Fruit fly (Drosophila melanogaster) whole organism, embryonic: ENCODE results near the gene red.
A peak's percentile ranks its signal among the peaks of the same experiment; 100 is the strongest.

Experiments used
- Adf1 ChIP-seq: fragments of 200-800 bp; sonication (Bioruptor generic); IDR thresholded peaks from 2 replicates; pipeline ENCODE4 v1.3.6; 2022; ENCODE audit warnings: missing biosample characterization, missing genetic modification characterization
- CG10959 ChIP-seq: fragments of 200-800 bp; sonication (Bioruptor generic); IDR thresholded peaks from 2 replicates; pipeline ENCODE4 v1.3.6; 2022; ENCODE audit warnings: missing biosample characterization, missing genetic modification characterization
- CG12104 ChIP-seq: fragments of 200-800 bp; sonication (Bioruptor generic); optimal IDR thresholded peaks from 3 replicates; lab custom pipeline; 2016; ENCODE audit warnings: missing biosample characterization, missing genetic modification characterization
- CG12219 ChIP-seq: fragments of 200-800 bp; sonication (Bioruptor generic); optimal IDR thresholded peaks from 3 replicates; lab custom pipeline; 2018; ENCODE audit warnings: missing biosample characterization, mild to moderate bottlenecking, missing genetic modification characterization
- CG13287 ChIP-seq: fragments of 200-800 bp; sonication (Bioruptor generic); IDR thresholded peaks from 2 replicates; pipeline ENCODE4 v1.3.6; 2022; ENCODE audit warnings: missing biosample characterization, missing genetic modification characterization; ENCODE audit not compliant: partially characterized antibody
- CG1603 ChIP-seq: fragments of 200-800 bp; sonication (Bioruptor generic); optimal IDR thresholded peaks from 2 replicates; lab custom pipeline; 2019; ENCODE audit warnings: missing biosample characterization, mild to moderate bottlenecking, missing genetic modification characterization, moderate library complexity
- CG17186 ChIP-seq: fragments of 200-800 bp; sonication (Bioruptor generic); optimal IDR thresholded peaks from 3 replicates; lab custom pipeline; 2017; ENCODE audit warnings: missing biosample characterization, missing genetic modification reagents, missing genetic modification characterization
- CG18476 ChIP-seq: fragments of 200-800 bp; sonication (Bioruptor generic); optimal IDR thresholded peaks from 2 replicates; lab custom pipeline; 2016; ENCODE audit warnings: missing biosample characterization, mild to moderate bottlenecking, missing genetic modification characterization
- CG18764 ChIP-seq: fragments of 200-800 bp; sonication (Bioruptor generic); optimal IDR thresholded peaks from 3 replicates; lab custom pipeline; 2016; ENCODE audit warnings: missing biosample characterization, missing genetic modification characterization
- CG30403 ChIP-seq: fragments of 200-800 bp; sonication (Bioruptor generic); optimal IDR thresholded peaks from 3 replicates; lab custom pipeline; 2016; ENCODE audit warnings: missing biosample characterization, missing genetic modification characterization
- CG31388 ChIP-seq: fragments of 200-800 bp; sonication (Bioruptor generic); optimal IDR thresholded peaks from 2 replicates; lab custom pipeline; 2016; ENCODE audit warnings: missing biosample characterization, missing genetic modification characterization
- CG4424 ChIP-seq: fragments of 200-800 bp; sonication (Bioruptor generic); optimal IDR thresholded peaks from 3 replicates; lab custom pipeline; 2016; ENCODE audit warnings: missing biosample characterization, missing genetic modification characterization
- CG5180 ChIP-seq: fragments of 200-800 bp; sonication (Bioruptor generic); optimal IDR thresholded peaks from 3 replicates; lab custom pipeline; 2017; ENCODE audit warnings: missing biosample characterization, missing genetic modification characterization, mild to moderate bottlenecking, moderate library complexity, missing genetic modification reagents
- CG6689 ChIP-seq: fragments of 200-800 bp; sonication (Bioruptor generic); IDR thresholded peaks from 2 replicates; pipeline ENCODE4 v1.3.6; 2022; ENCODE audit warnings: missing biosample characterization, missing genetic modification characterization
- CG6854 ChIP-seq: fragments of 200-800 bp; sonication (Bioruptor generic); optimal IDR thresholded peaks from 3 replicates; lab custom pipeline; 2017; ENCODE audit warnings: missing biosample characterization, mild to moderate bottlenecking, missing genetic modification characterization
- CG8359 ChIP-seq: fragments of 200-800 bp; sonication (Bioruptor generic); optimal IDR thresholded peaks from 2 replicates; lab custom pipeline; 2017; ENCODE audit warnings: missing biosample characterization, mild to moderate bottlenecking, missing genetic modification characterization, borderline replicate concordance
- CG9932 ChIP-seq: fragments of 200-800 bp; sonication (Bioruptor generic); IDR thresholded peaks from 2 replicates; pipeline ENCODE4 v1.3.6; 2022; ENCODE audit warnings: missing biosample characterization, missing genetic modification characterization
- CHES-1-like ChIP-seq: fragments of 200-800 bp; sonication (Bioruptor generic); optimal IDR thresholded peaks from 2 replicates; lab custom pipeline; 2016; ENCODE audit warnings: missing biosample characterization, missing genetic modification characterization
- Deaf1 ChIP-seq: fragments of 200-800 bp; optimal IDR thresholded peaks from 3 replicates; lab custom pipeline; 2019; ENCODE audit warnings: missing biosample characterization, mild to moderate bottlenecking, missing genetic modification characterization, moderate library complexity
- Doc2 ChIP-seq: fragments of 200-800 bp; sonication (Bioruptor generic); IDR thresholded peaks from 2 replicates; pipeline ENCODE4 v1.3.6; 2022; ENCODE audit warnings: missing biosample characterization, missing genetic modification characterization
- Dp ChIP-seq: fragments of 200-800 bp; sonication (Bioruptor generic); optimal IDR thresholded peaks from 2 replicates; lab custom pipeline; 2018; ENCODE audit warnings: missing biosample characterization, mild to moderate bottlenecking, missing genetic modification characterization, moderate library complexity
- Dref ChIP-seq: fragments of 200-800 bp; sonication (Bioruptor generic); IDR thresholded peaks from 2 replicates; pipeline ENCODE4 v1.3.6; 2022; ENCODE audit warnings: missing biosample characterization, missing genetic modification characterization
- E2f2 ChIP-seq: fragments of 200-800 bp; sonication (Bioruptor generic); IDR thresholded peaks from 2 replicates; pipeline ENCODE4 v1.3.6; 2022; ENCODE audit warnings: missing biosample characterization, missing genetic modification characterization
- Ets65A ChIP-seq: fragments of 200-800 bp; sonication (Bioruptor generic); peaks from one replicate; lab custom pipeline; 2016; ENCODE audit warnings: missing biosample characterization, missing genetic modification characterization
- Gsc ChIP-seq: fragments of 200-800 bp; sonication (Bioruptor generic); IDR thresholded peaks from 2 replicates; pipeline ENCODE4 v1.3.6; 2022; ENCODE audit warnings: missing biosample characterization, missing genetic modification characterization
- Hr39 ChIP-seq: fragments of >200 bp; optimal IDR thresholded peaks from 2 replicates; lab custom pipeline; 2017
- Myb ChIP-seq: fragments of 200-800 bp; sonication (Bioruptor generic); optimal IDR thresholded peaks from 2 replicates; lab custom pipeline; 2016; ENCODE audit warnings: missing biosample characterization, missing genetic modification characterization
- Nf-YC ChIP-seq: fragments of 200-800 bp; optimal IDR thresholded peaks from 3 replicates; lab custom pipeline; 2019; ENCODE audit warnings: missing biosample characterization, mild to moderate bottlenecking, missing genetic modification characterization, moderate library complexity
- al ChIP-seq: fragments of 200-800 bp; sonication (Bioruptor generic); IDR thresholded peaks from 2 replicates; pipeline ENCODE4 v1.3.6; 2022; ENCODE audit warnings: missing biosample characterization, missing genetic modification characterization
- bbx ChIP-seq: fragments of 200-800 bp; sonication (Bioruptor generic); IDR thresholded peaks from 2 replicates; pipeline ENCODE4 v1.3.6; 2022; ENCODE audit warnings: missing biosample characterization, missing genetic modification characterization; ENCODE audit not compliant: partially characterized antibody
- chm ChIP-seq: fragments of 200-800 bp; sonication (Bioruptor generic); IDR thresholded peaks from 2 replicates; pipeline ENCODE4 v1.3.6; 2022; ENCODE audit warnings: missing biosample characterization, missing genetic modification characterization
- croc ChIP-seq: fragments of 200-800 bp; sonication (Bioruptor generic); conservative IDR thresholded peaks from 3 replicates; pipeline ENCODE4 v1.3.6; 2022; ENCODE audit warnings: missing biosample characterization, missing genetic modification characterization
- crp ChIP-seq, 2 experiments: fragments of 200-800 bp; sonication (Bioruptor generic); optimal IDR thresholded peaks; 2 replicates in 1 of 2; 3 replicates in 1 of 2; lab custom pipeline; 2017; ENCODE audit warnings: missing biosample characterization in 2 of 2, missing genetic modification characterization in 2 of 2, mild to moderate bottlenecking in 1 of 2, moderate library complexity in 1 of 2
- exex ChIP-seq: fragments of 200-800 bp; sonication (Bioruptor generic); optimal IDR thresholded peaks from 4 replicates; lab custom pipeline; 2018; ENCODE audit warnings: missing biosample characterization, mild to moderate bottlenecking, missing genetic modification characterization, moderate library complexity
- inv ChIP-seq: fragments of 200-800 bp; sonication (Bioruptor generic); IDR thresholded peaks from 2 replicates; pipeline ENCODE4 v1.3.6; 2022; ENCODE audit warnings: missing biosample characterization, missing genetic modification characterization; ENCODE audit not compliant: partially characterized antibody
- kah ChIP-seq: fragments of 200-800 bp; sonication (Bioruptor generic); optimal IDR thresholded peaks from 2 replicates; lab custom pipeline; 2018; ENCODE audit warnings: missing biosample characterization, mild to moderate bottlenecking, missing genetic modification characterization
- ken ChIP-seq: fragments of 200-800 bp; sonication (Bioruptor generic); IDR thresholded peaks from 3 replicates; pipeline ENCODE4 v1.3.6; 2022; ENCODE audit warnings: missing biosample characterization, missing genetic modification characterization
- lab ChIP-seq: fragments of 200-800 bp; sonication (Bioruptor generic); optimal IDR thresholded peaks from 3 replicates; lab custom pipeline; 2017; ENCODE audit warnings: missing biosample characterization, missing genetic modification characterization, mild to moderate bottlenecking, moderate library complexity, missing genetic modification reagents
- otp ChIP-seq: fragments of 200-800 bp; sonication (Bioruptor generic); IDR thresholded peaks from 3 replicates; pipeline ENCODE4, ENCODE4 v1.3.6; 2022; ENCODE audit warnings: missing biosample characterization, missing genetic modification characterization
- pb ChIP-seq: fragments of 200-800 bp; sonication (Bioruptor generic); optimal IDR thresholded peaks from 3 replicates; lab custom pipeline; 2016; ENCODE audit warnings: missing biosample characterization, missing genetic modification characterization
- pfk ChIP-seq: fragments of 200-800 bp; sonication (Bioruptor generic); optimal IDR thresholded peaks from 2 replicates; lab custom pipeline; 2018; ENCODE audit warnings: missing biosample characterization, mild to moderate bottlenecking, missing genetic modification characterization, moderate library complexity
- phol ChIP-seq: fragments of 200-800 bp; sonication (Bioruptor generic); optimal IDR thresholded peaks from 3 replicates; lab custom pipeline; 2018; ENCODE audit warnings: missing biosample characterization, mild to moderate bottlenecking, missing genetic modification characterization, moderate library complexity
- pzg ChIP-seq: fragments of 200-800 bp; sonication (Bioruptor generic); optimal IDR thresholded peaks from 3 replicates; lab custom pipeline; 2018; ENCODE audit warnings: missing biosample characterization, mild to moderate bottlenecking, missing genetic modification characterization, moderate library complexity
- sisA ChIP-seq: fragments of 200-800 bp; sonication (Bioruptor generic); IDR thresholded peaks from 2 replicates; pipeline ENCODE4 v1.3.6; 2022; ENCODE audit warnings: missing biosample characterization, missing genetic modification characterization
- ssp ChIP-seq: fragments of 200-800 bp; sonication (Bioruptor generic); IDR thresholded peaks from 2 replicates; pipeline ENCODE4 v1.3.6; 2022; ENCODE audit warnings: missing biosample characterization, missing genetic modification characterization
- stwl ChIP-seq: fragments of 200-800 bp; sonication (Bioruptor generic); optimal IDR thresholded peaks from 3 replicates; lab custom pipeline; 2018; ENCODE audit warnings: missing biosample characterization, mild to moderate bottlenecking, missing genetic modification characterization, moderate library complexity
- zfh1 ChIP-seq: fragments of 200-800 bp; sonication (Bioruptor generic); IDR thresholded peaks from 3 replicates; pipeline ENCODE4 v1.3.6; 2022; ENCODE audit warnings: missing biosample characterization, missing genetic modification characterization

The red gene

dm6 chr3R:14244577-14244976 lies 44.3 kb upstream of the red start, which contains the start of gene CG43291:
Gene CG43291, minus strand, starts transcription at chr3R:14244677.
- TF ChIP-seq CG1603 (tag; lab: Kevin White, UChicago) (no peak), CG31388 (GFP tag; lab: Kevin White, UChicago) (no peak), Gsc (no peak), CG30403 (no peak), CG12104 (GFP tag; lab: Kevin White, UChicago) (no peak), al (GFP tag; lab: Robert Waterston, UW) (no peak), crp (GFP tag; optimal IDR thresholded peaks at IDR 0.05; lab: Kevin White, UChicago) (no peak), CG4424 (no peak), bbx (no peak), CG6689 (GFP tag; lab: Robert Waterston, UW) (no peak), Deaf1 (tag; lab: Kevin White, UChicago) (no peak), CG5180 (no peak), CHES-1-like (GFP tag; lab: Kevin White, UChicago) (no peak), CG18764 (GFP tag; lab: Kevin White, UChicago) (no peak), sisA (GFP tag; lab: Robert Waterston, UW) (no peak), Nf-YC (tag; lab: Kevin White, UChicago) (no peak)

- peak; percentile 68 for TF ChIP-seq Ets65A (GFP tag; lab: Kevin White, UChicago)
- no peak for TF ChIP-seq CG9932 (GFP tag; lab: Robert Waterston, UW)
- TF ChIP-seq Dref: no peak
- no peak for TF ChIP-seq Doc2
These were observed 43.5 kb upstream of the red start, which contains the start of gene CG9616 for dm6 chr3R:14245371-14245770. Gene CG9616, minus strand, starts transcription at chr3R:14245471.

- TF ChIP-seq ssp (GFP tag; lab: Robert Waterston, UW): no peak
- no peak for TF ChIP-seq lab
- no peak for TF ChIP-seq CG18476 (GFP tag; lab: Kevin White, UChicago)
- no peak for TF ChIP-seq CG10959
- no peak for TF ChIP-seq pb (GFP tag; lab: Kevin White, UChicago)
These were observed 33.1 kb upstream of the red start, which contains the start of gene CG43179 for dm6 chr3R:14255808-14256207. Gene CG43179, plus strand, starts transcription at chr3R:14256108.

- TF ChIP-seq stwl (tag; lab: Kevin White, UChicago): peak; percentile 58
- TF ChIP-seq Dp (GFP tag; lab: Kevin White, UChicago): peak; percentile 54
- TF ChIP-seq CG17186: peak; percentile 37
- TF ChIP-seq CG6854: no peak
- TF ChIP-seq CG13287: peak; percentile 18; the same call in 1 of the 2 replicates
- TF ChIP-seq crp (GFP tag; optimal IDR thresholded peaks at IDR 0.05; lab: Kevin White, UChicago): peak; percentile 32 to 87
- no peak for TF ChIP-seq Adf1 (GFP tag; lab: Robert Waterston, UW)
- TF ChIP-seq pzg (GFP tag; lab: Kevin White, UChicago): peak; percentile 6
- peak; percentile 59; the same call in 1 of the 2 replicates for TF ChIP-seq E2f2 (GFP tag; lab: Robert Waterston, UW)
- TF ChIP-seq pfk: no peak
- TF ChIP-seq Myb: peak; percentile 63
These were observed 29.1 kb upstream of the red start, which contains the start of gene MetRS-m for dm6 chr3R:14259821-14260220. Gene MetRS-m, minus strand, starts transcription at chr3R:14259991.

- no peak for TF ChIP-seq otp (GFP tag; lab: Robert Waterston, UW)
- TF ChIP-seq CG8359 (GFP tag; lab: Kevin White, UChicago): no peak
- no peak for TF ChIP-seq CG12219
- TF ChIP-seq chm: no peak
- TF ChIP-seq Hr39: no peak
- no peak for TF ChIP-seq phol (tag; lab: Kevin White, UChicago)
- TF ChIP-seq croc: no peak
- no peak for TF ChIP-seq kah (GFP tag; lab: Kevin White, UChicago)
- TF ChIP-seq E2f2 (GFP tag; lab: Robert Waterston, UW): no peak
- TF ChIP-seq inv: no peak
- TF ChIP-seq exex (tag; lab: Kevin White, UChicago): no peak
- no peak for TF ChIP-seq CG6689 (GFP tag; lab: Robert Waterston, UW)
- TF ChIP-seq zfh1 (GFP tag; lab: Robert Waterston, UW): no peak
- TF ChIP-seq ken (GFP tag; lab: Robert Waterston, UW): no peak
These were observed 27.8 kb upstream of the red start, which contains the start of gene CG14840 for dm6 chr3R:14261113-14261512. Gene CG14840, minus strand, starts transcription at chr3R:14261213.
